Worm (Caenorhabditis elegans): ENCODE measurements around the gene C07C7.1.

C07C7.1 gene

DNA sequence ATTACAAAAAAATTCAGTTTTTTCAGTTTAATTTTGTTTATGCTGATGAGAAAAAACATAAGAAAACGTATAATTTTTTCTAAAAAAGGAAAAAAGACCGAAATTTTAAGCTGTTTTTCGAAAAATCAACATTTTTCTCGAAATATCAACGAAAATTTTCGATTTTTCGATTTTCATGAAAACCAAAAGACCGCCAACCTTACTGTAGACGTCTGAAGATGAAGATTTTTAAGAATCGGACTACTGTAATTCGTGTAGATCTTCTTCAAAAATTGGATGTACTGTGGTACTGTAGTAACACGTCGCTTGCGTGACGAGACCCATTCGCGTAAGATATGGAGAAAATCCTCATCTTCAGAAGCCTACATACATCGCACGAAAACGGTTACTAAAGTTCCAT, 26.2 kb downstream of the C07C7.1 start:
- TF ChIP-seq nhr-25 (tag; optimal IDR thresholded peaks at IDR 0.05) (no peak), fkh-10 (GFP tag; optimal IDR thresholded peaks at IDR 0.05) (no peak), eor-1 (tag; optimal IDR thresholded peaks at IDR 0.05) (no peak)

DNA sequence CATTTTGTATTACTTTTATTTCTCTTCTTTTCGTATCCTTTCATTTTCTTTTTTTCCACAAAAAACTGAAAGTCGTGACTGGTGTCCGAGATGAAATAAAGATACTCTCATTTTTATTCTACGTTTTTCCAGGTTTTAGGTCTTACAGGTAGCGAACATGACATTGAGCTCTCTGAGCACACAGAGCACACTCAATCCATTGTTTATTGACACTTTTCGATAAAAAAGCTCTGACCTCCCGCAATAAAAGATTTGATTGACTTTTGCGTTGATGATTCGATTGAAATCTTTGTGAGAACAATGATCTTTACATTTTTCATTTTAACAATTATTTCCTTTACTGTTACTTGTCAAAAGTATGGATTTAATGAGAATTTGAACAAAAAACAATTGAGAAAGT, 27.5 kb downstream of the C07C7.1 start, which contains the start of gene C46C2.6:
Gene C46C2.6 (plus strand): TSS at position 301 of the 400 bp plus-strand sequence.
- TF ChIP-seq nhr-12 (tag; optimal IDR thresholded peaks at IDR 0.05) (no peak), aly-2 (tag; optimal IDR thresholded peaks at IDR 0.05) (peak; percentile 40), ZK546.5 (tag; optimal IDR thresholded peaks at IDR 0.05) (no peak), pha-4 (tag; optimal IDR thresholded peaks at IDR 0.05) (peak; percentile 18)

DNA sequence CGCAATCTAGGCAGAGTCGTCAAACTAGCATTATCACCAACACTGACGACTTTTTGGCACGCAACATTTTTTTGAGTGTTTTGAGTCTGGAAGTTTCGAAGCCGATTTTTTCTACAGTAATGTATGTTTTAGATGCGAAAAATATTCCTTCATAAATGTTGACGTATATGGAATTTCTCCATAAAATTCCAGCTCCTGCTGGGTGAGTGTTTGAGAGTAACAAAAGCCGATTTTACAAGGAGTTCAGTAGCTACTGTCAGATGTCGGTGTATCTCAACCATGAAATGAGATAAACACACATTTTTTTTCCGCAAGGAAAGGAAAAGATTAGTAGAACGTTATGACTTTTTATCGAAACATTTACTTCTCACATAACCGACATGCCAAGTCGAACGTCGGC, 30.2 kb downstream of the C07C7.1 start:
- TF ChIP-seq fos-1 (tag; optimal IDR thresholded peaks at IDR 0.05): no peak
- TF ChIP-seq lsy-12 (tag; optimal IDR thresholded peaks at IDR 0.05): no peak
- TF ChIP-seq eor-1 (tag; optimal IDR thresholded peaks at IDR 0.05): no peak
- no peak for TF ChIP-seq pqm-1 (tag; optimal IDR thresholded peaks at IDR 0.05)
- TF ChIP-seq tbx-2 (tag; optimal IDR thresholded peaks at IDR 0.05): no peak
- TF ChIP-seq zag-1 (tag; optimal IDR thresholded peaks at IDR 0.05): no peak

DNA sequence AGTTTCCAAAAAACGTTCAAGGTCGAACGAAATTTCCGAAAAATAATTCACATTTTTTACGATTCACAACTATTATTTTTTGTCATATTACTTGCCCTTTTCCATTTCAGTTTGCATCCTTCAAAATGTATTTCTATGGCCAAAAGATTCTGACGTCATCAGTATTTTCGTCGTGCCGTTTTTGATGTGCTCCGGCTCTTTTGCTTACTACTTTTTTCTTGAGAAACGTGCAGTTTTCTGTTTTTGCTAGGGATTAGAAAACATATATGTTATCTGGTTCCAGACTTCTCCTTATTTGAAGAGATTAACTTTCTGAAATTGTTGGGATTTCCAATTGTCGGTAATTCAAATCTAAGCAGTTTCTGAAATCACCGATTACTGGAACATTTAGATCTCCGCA, 31.2 kb downstream of the C07C7.1 start:
- TF ChIP-seq nfya-1 (tag; optimal IDR thresholded peaks at IDR 0.05; ENCODE audit: insufficient read depth): peak; percentile 14
- no peak for TF ChIP-seq tbx-2 (tag; optimal IDR thresholded peaks at IDR 0.05)

DNA sequence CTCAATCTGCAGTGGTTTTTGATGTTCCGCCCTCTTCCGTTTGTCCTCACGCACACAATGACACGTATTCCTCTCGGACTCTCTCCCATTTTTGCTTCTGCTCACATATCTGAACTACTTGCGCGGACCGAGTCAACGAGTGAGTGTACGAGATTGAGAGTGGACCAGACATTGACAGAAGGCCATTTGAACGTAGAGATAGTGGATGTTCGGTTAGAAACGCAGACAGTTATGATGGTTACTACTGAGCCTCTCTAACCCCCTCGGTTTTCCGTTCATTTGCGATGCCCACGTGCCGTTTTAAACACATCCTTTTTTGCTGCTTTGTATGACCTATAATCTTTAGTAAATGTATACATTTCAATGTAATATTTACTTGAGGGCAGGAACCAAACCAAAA, 31.8 kb downstream of the C07C7.1 start:
- TF ChIP-seq nhr-23 (tag; optimal IDR thresholded peaks at IDR 0.05) (peak; percentile 4), pha-4 (tag; optimal IDR thresholded peaks at IDR 0.05) (peak; percentile 52), zag-1 (tag; optimal IDR thresholded peaks at IDR 0.05) (no peak), ama-1 (optimal IDR thresholded peaks at IDR 0.05) (peak; percentile 52), egl-5 (tag; optimal IDR thresholded peaks at IDR 0.05) (peak; percentile 75), lin-15B (tag; optimal IDR thresholded peaks at IDR 0.05) (peak; percentile 16), skn-1 (tag; optimal IDR thresholded peaks at IDR 0.05) (no peak), unc-62 (GFP tag; optimal IDR thresholded peaks at IDR 0.05) (no peak), snpc-4 (tag; optimal IDR thresholded peaks at IDR 0.05) (peak; percentile 22), mdl-1 (tag; optimal IDR thresholded peaks at IDR 0.05) (peak; percentile 62), hmg-11 (tag; optimal IDR thresholded peaks at IDR 0.05) (peak; percentile 70), ZK546.5 (tag; optimal IDR thresholded peaks at IDR 0.05) (no peak), nhr-77 (tag; optimal IDR thresholded peaks at IDR 0.05) (no peak), nfya-1 (tag; optimal IDR thresholded peaks at IDR 0.05; ENCODE audit: insufficient read depth) (peak; percentile 63), nhr-28 (tag; optimal IDR thresholded peaks at IDR 0.05) (no peak), nhr-237 (tag; optimal IDR thresholded peaks at IDR 0.05) (no peak), R02D3.7 (tag; optimal IDR thresholded peaks at IDR 0.05) (no peak), fkh-10 (GFP tag; optimal IDR thresholded peaks at IDR 0.05) (peak; percentile 34), lin-39 (tag; optimal IDR thresholded peaks at IDR 0.05) (peak; percentile 86)

DNA sequence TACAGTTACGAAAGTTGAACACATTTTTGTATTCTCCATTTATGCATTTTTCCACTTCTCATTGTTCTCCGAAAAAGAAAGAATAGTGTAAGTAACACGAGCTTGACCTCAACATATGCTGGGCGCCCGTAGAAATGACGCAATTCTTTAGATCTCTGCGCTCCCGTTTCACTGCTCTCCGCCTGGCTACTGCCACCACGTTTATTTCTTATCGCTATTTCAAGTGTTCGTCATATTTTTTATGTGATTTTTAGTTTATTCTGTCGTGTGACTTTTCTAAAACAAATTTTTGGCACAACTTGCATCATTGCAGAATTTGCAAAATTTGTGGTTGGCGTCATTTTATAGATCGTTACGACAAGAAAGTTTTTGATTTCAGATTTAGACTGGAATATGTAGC, 32.3 kb downstream of the C07C7.1 start:
- TF ChIP-seq elt-2 (tag; optimal IDR thresholded peaks at IDR 0.05) (peak; percentile 70), pqm-1 (tag; optimal IDR thresholded peaks at IDR 0.05) (peak; percentile 25), ZK546.5 (tag; optimal IDR thresholded peaks at IDR 0.05) (no peak)

DNA sequence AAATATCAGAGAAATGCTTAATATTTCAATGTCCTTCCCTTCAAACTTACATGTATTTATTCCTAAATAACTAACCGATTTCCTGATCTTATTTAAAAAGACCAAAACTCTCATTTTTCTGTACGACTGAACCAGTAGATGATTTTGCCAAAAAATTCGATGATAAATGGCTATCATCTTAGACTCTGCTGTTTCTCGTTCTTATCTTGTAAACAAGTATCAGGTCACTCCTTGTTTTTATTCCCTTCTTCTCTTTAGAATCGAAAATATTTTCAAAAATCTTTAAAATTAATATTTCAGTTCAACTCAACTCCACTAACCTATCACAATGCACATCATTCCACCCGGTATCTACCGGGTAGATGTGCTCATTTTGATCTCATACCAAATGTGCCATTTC, 32.8 kb downstream of the C07C7.1 start, which contains the start of gene C46C2.2:
Gene C46C2.2 (plus strand): TSS at position 301 of the 400 bp plus-strand sequence.
- TF ChIP-seq lin-15B (tag; optimal IDR thresholded peaks at IDR 0.05): no peak
- no peak for TF ChIP-seq mml-1 (tag; optimal IDR thresholded peaks at IDR 0.05)
- no peak for TF ChIP-seq nhr-12 (tag; optimal IDR thresholded peaks at IDR 0.05)
- no peak for TF ChIP-seq sea-2 (GFP tag; optimal IDR thresholded peaks at IDR 0.05)
- no peak for TF ChIP-seq mdl-1 (tag; optimal IDR thresholded peaks at IDR 0.05)
- TF ChIP-seq nhr-11 (tag; optimal IDR thresholded peaks at IDR 0.05): no peak
- no peak for TF ChIP-seq unc-39 (tag; optimal IDR thresholded peaks at IDR 0.05)
- TF ChIP-seq ztf-11 (tag; optimal IDR thresholded peaks at IDR 0.05): no peak
- no peak for TF ChIP-seq tbx-2 (tag; optimal IDR thresholded peaks at IDR 0.05)
- no peak for TF ChIP-seq egl-27 (tag; optimal IDR thresholded peaks at IDR 0.05)

All from whole organism, L3 larva.